Worm (Caenorhabditis elegans) whole organism, L3 larva: ENCODE data around the gene str-35.

Source experiments
- R02D3.7 ChIP-seq: fragments of 150-350 bp; optimal IDR thresholded peaks from 2 replicates; lab custom pipeline; 2014; ENCODE audit warnings: missing biosample characterization, missing genetic modification characterization
- egl-5 ChIP-seq: fragments of 150-350 bp; optimal IDR thresholded peaks from 2 replicates; lab custom pipeline; 2017; ENCODE audit warnings: missing biosample characterization, missing genetic modification reagents, missing genetic modification characterization, inconsistent platforms
- fkh-10 ChIP-seq: sonication (generic microtip); optimal IDR thresholded peaks from 2 replicates; lab custom pipeline; 2017; ENCODE audit warnings: missing biosample characterization, missing genetic modification reagents, missing genetic modification characterization
- fkh-2 ChIP-seq: fragments of 150-350 bp; optimal IDR thresholded peaks from 2 replicates; lab custom pipeline; 2014; ENCODE audit warnings: missing biosample characterization, missing genetic modification reagents, missing genetic modification characterization
- fos-1 ChIP-seq: fragments of 150-350 bp; optimal IDR thresholded peaks from 2 replicates; lab custom pipeline; 2014; ENCODE audit warnings: missing biosample characterization, missing genetic modification characterization
- pha-4 ChIP-seq: fragments of 150-350 bp; optimal IDR thresholded peaks from 2 replicates; lab custom pipeline; 2014; ENCODE audit warnings: missing biosample characterization, missing genetic modification reagents, missing genetic modification characterization
- pqm-1 ChIP-seq: fragments of 150-350 bp; optimal IDR thresholded peaks from 2 replicates; lab custom pipeline; 2017; ENCODE audit warnings: missing biosample characterization, missing genetic modification characterization, inconsistent platforms

DNA sequence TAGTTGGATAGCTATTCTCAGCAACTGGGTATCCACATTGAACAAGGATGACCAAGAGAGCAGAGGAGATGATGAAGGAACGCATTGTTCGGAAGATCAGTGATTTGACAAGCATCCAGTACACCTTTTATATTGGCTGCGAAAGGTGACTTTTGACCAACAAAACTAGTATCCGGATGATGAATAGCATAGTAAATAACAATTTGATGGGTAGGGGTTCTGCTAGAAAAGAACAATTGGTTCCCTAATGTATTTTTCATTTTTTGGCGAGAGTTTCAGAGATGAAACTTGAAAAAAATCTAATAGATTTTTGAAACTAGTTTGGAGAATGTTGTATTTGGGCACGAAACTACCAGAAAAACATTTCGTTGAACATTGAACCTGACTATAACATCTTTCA lies 46.4 kb upstream of the str-35 start, which contains the start of gene Y47D7A.11:
- TF ChIP-seq R02D3.7 (tag; lab: Kevin White, UChicago) (no peak), fkh-10 (GFP tag; lab: Kevin White, UChicago) (no peak), pha-4 (tag; lab: Kevin White, UChicago) (no peak), pqm-1 (tag; lab: Kevin White, UChicago) (no peak), egl-5 (no peak), fkh-2 (tag; lab: Kevin White, UChicago) (no peak), fos-1 (tag; lab: Kevin White, UChicago) (no peak)
